Worm (Caenorhabditis elegans) whole organism, L4 larva: ENCODE data around the gene F09A5.2.
A peak's percentile ranks its signal among the peaks of the same experiment; 100 is the strongest.

Experiments
- R02D3.7 ChIP-seq: fragments of 150-350 bp; sonication (generic microtip); optimal IDR thresholded peaks from 3 replicates; lab custom pipeline; 2014; ENCODE audit warnings: missing biosample characterization, missing genetic modification characterization
- T20F7.1 ChIP-seq: fragments of 200-800 bp; sonication (Bioruptor generic); optimal IDR thresholded peaks from 2 replicates; lab custom pipeline; 2018; ENCODE audit warnings: mild to moderate bottlenecking, missing genetic modification characterization, missing compliant biosample characterization
- T26A8.4 ChIP-seq: fragments of 200-800 bp; sonication (Bioruptor generic); IDR thresholded peaks from 2 replicates; pipeline ENCODE4 v1.3.6; 2022; ENCODE audit warnings: missing genetic modification characterization, missing compliant biosample characterization
- aha-1 ChIP-seq: fragments of 150-350 bp; peaks from one replicate; lab custom pipeline; 2014; ENCODE audit warnings: missing biosample characterization, missing genetic modification characterization
- aly-2 ChIP-seq: sonication (generic microtip); optimal IDR thresholded peaks from 2 replicates; lab custom pipeline; 2018; ENCODE audit warnings: missing biosample characterization, missing genetic modification characterization
- ama-1 ChIP-seq: fragments of 150-350 bp; optimal IDR thresholded peaks from 2 replicates; lab custom pipeline; 2014; ENCODE audit warnings: inconsistent platforms, mixed read lengths
- attf-4 ChIP-seq: sonication (generic microtip); optimal IDR thresholded peaks from 3 replicates; lab custom pipeline; 2017; ENCODE audit warnings: missing biosample characterization, missing genetic modification characterization
- ceh-44 ChIP-seq: fragments of 200-800 bp; sonication (Bioruptor generic); IDR thresholded peaks from 2 replicates; pipeline ENCODE4 v1.3.6; 2022; ENCODE audit warnings: missing genetic modification reagents, missing genetic modification characterization, missing compliant biosample characterization
- daf-16 ChIP-seq, 3 experiments: sonication (generic microtip); optimal IDR thresholded peaks; 2 replicates each; lab custom pipeline; 2016 to 2017; ENCODE audit warnings: missing genetic modification characterization in 3 of 3, missing genetic modification reagents in 3 of 3, mild to moderate bottlenecking in 2 of 3, missing compliant biosample characterization in 2 of 3, missing biosample characterization in 1 of 3, moderate library complexity in 1 of 3
- daf-19 ChIP-seq: fragments of 200-800 bp; sonication (Bioruptor generic); conservative IDR thresholded peaks from 2 replicates; pipeline ENCODE4 v1.3.6; 2022; ENCODE audit warnings: missing genetic modification characterization, missing compliant biosample characterization
- daf-8 ChIP-seq: fragments of 200-800 bp; sonication (Bioruptor generic); IDR thresholded peaks from 2 replicates; pipeline ENCODE4 v1.3.6; 2022; ENCODE audit warnings: missing genetic modification characterization, missing compliant biosample characterization
- dmd-6 ChIP-seq: fragments of 200-800 bp; sonication (Bioruptor generic); IDR thresholded peaks from 2 replicates; pipeline ENCODE4 v1.3.6; 2022; ENCODE audit warnings: missing genetic modification reagents, missing genetic modification characterization, missing compliant biosample characterization
- dmd-8 ChIP-seq: fragments of 200-800 bp; sonication (Bioruptor generic); IDR thresholded peaks from 2 replicates; pipeline ENCODE4 v1.3.6; 2022; ENCODE audit warnings: missing genetic modification characterization, missing compliant biosample characterization
- dmd-9 ChIP-seq: fragments of 200-800 bp; sonication (Bioruptor generic); IDR thresholded peaks from 2 replicates; pipeline ENCODE4 v1.3.6; 2022; ENCODE audit warnings: missing genetic modification reagents, missing genetic modification characterization, missing compliant biosample characterization
- dpl-1 ChIP-seq: fragments of 150-350 bp; optimal IDR thresholded peaks from 2 replicates; lab custom pipeline; 2014; ENCODE audit warnings: missing biosample characterization, missing genetic modification reagents, missing genetic modification characterization
- duxl-1 ChIP-seq: sonication (generic microtip); optimal IDR thresholded peaks from 2 replicates; lab custom pipeline; 2016; ENCODE audit warnings: mild to moderate bottlenecking, missing genetic modification characterization, moderate library complexity, missing compliant biosample characterization; ENCODE audit not compliant: poor library complexity
- dve-1 ChIP-seq: sonication (generic microtip); optimal IDR thresholded peaks from 2 replicates; lab custom pipeline; 2017; ENCODE audit warnings: antibody characterized with exemption, mild to moderate bottlenecking, missing genetic modification characterization, missing compliant biosample characterization; ENCODE audit not compliant: insufficient read depth
- egl-43 ChIP-seq: fragments of 200-800 bp; sonication (Bioruptor generic); IDR thresholded peaks from 2 replicates; pipeline ENCODE4 v1.3.6; 2022; ENCODE audit warnings: missing genetic modification reagents, missing genetic modification characterization, missing compliant biosample characterization
- fkh-10 ChIP-seq: fragments of 150-350 bp; optimal IDR thresholded peaks from 2 replicates; lab custom pipeline; 2014; ENCODE audit warnings: missing biosample characterization, missing genetic modification reagents, missing genetic modification characterization
- gei-8 ChIP-seq: fragments of 200-800 bp; sonication (Bioruptor generic); optimal IDR thresholded peaks from 2 replicates; lab custom pipeline; 2018; ENCODE audit warnings: mild to moderate bottlenecking, missing genetic modification characterization, missing compliant biosample characterization
- hif-1 ChIP-seq, 2 experiments: sonication (generic microtip); optimal IDR thresholded peaks; 2 replicates each; lab custom pipeline; 2016 to 2017; ENCODE audit warnings: missing compliant biosample characterization in 2 of 2, missing genetic modification characterization in 2 of 2, missing genetic modification reagents in 2 of 2, missing genotype in 2 of 2, mild to moderate bottlenecking in 1 of 2
- hlh-30 ChIP-seq: sonication (generic microtip); optimal IDR thresholded peaks from 2 replicates; lab custom pipeline; 2017; ENCODE audit warnings: antibody characterized with exemption, mild to moderate bottlenecking, missing genetic modification characterization, missing compliant biosample characterization; ENCODE audit not compliant: insufficient read depth
- jun-1 ChIP-seq: fragments of 150-350 bp; optimal IDR thresholded peaks from 2 replicates; lab custom pipeline; 2014; ENCODE audit warnings: missing biosample characterization, missing genetic modification reagents, missing genetic modification characterization
- lin-13 ChIP-seq: fragments of 150-350 bp; optimal IDR thresholded peaks from 2 replicates; lab custom pipeline; 2014; ENCODE audit warnings: missing biosample characterization, missing genetic modification reagents, missing genetic modification characterization
- lin-15B ChIP-seq: fragments of 150-350 bp; sonication (generic microtip); optimal IDR thresholded peaks from 3 replicates; lab custom pipeline; 2014; ENCODE audit warnings: missing biosample characterization, missing genetic modification characterization
- lin-29 ChIP-seq: fragments of 200-800 bp; sonication (Bioruptor generic); IDR thresholded peaks from 2 replicates; pipeline ENCODE4 v1.3.6; 2022; ENCODE audit warnings: missing genetic modification reagents, missing genetic modification characterization, missing compliant biosample characterization
- lin-39 ChIP-seq: fragments of 150-350 bp; optimal IDR thresholded peaks from 2 replicates; lab custom pipeline; 2014; ENCODE audit warnings: missing biosample characterization, missing genetic modification reagents, missing genetic modification characterization
- lsy-2 ChIP-seq, 2 experiments: fragments of 150-350 bp in 1 of 2; sonication (generic microtip) in 1 of 2; optimal IDR thresholded peaks; 2 replicates each; lab custom pipeline; 2014 to 2017; ENCODE audit warnings: missing biosample characterization in 2 of 2, missing genetic modification characterization in 2 of 2
- mep-1 ChIP-seq: fragments of 150-350 bp; sonication (generic microtip); optimal IDR thresholded peaks from 3 replicates; lab custom pipeline; 2014; ENCODE audit warnings: missing biosample characterization, missing genetic modification characterization
- mes-2 ChIP-seq: sonication (generic microtip); optimal IDR thresholded peaks from 2 replicates; lab custom pipeline; 2016; ENCODE audit warnings: missing genotype, mild to moderate bottlenecking, missing genetic modification characterization, missing compliant biosample characterization; ENCODE audit not compliant: poor library complexity, severe bottlenecking
- mxl-2 ChIP-seq: fragments of 200-800 bp; sonication (Bioruptor generic); conservative IDR thresholded peaks from 2 replicates; pipeline ENCODE4 v1.3.6; 2022; ENCODE audit warnings: missing genetic modification reagents, missing genetic modification characterization, missing compliant biosample characterization
- nhr-10 ChIP-seq: fragments of 150-350 bp; optimal IDR thresholded peaks from 2 replicates; lab custom pipeline; 2014; ENCODE audit warnings: missing biosample characterization, missing genetic modification characterization
- nhr-11 ChIP-seq: fragments of 150-350 bp; optimal IDR thresholded peaks from 2 replicates; lab custom pipeline; 2014; ENCODE audit warnings: missing biosample characterization, missing genetic modification characterization
- nhr-111 ChIP-seq: fragments of 200-800 bp; sonication (Bioruptor generic); optimal IDR thresholded peaks from 2 replicates; lab custom pipeline; 2018; ENCODE audit warnings: mild to moderate bottlenecking, missing genetic modification characterization, missing compliant biosample characterization
- nhr-237 ChIP-seq: sonication (generic microtip); optimal IDR thresholded peaks from 2 replicates; lab custom pipeline; 2017; ENCODE audit warnings: missing biosample characterization, missing genetic modification characterization
- nhr-41 ChIP-seq: fragments of 200-800 bp; sonication (Bioruptor generic); IDR thresholded peaks from 2 replicates; pipeline ENCODE4 v1.3.6; 2022; ENCODE audit warnings: missing genetic modification reagents, missing genetic modification characterization, missing compliant biosample characterization
- nhr-48 ChIP-seq: sonication (generic microtip); optimal IDR thresholded peaks from 2 replicates; lab custom pipeline; 2016; ENCODE audit warnings: mild to moderate bottlenecking, missing genetic modification characterization, missing compliant biosample characterization
- nhr-6 ChIP-seq: fragments of 150-350 bp; optimal IDR thresholded peaks from 2 replicates; lab custom pipeline; 2014; ENCODE audit warnings: missing biosample characterization, missing genetic modification characterization
- pha-4 ChIP-seq, 2 experiments: fragments of 150-350 bp in 1 of 2; fragments of 200-800 bp in 1 of 2; sonication (Bioruptor generic) in 1 of 2; IDR thresholded peaks in 1 of 2; optimal IDR thresholded peaks in 1 of 2; 2 replicates each; pipeline versions ENCODE4 v1.3.6 to Lab custom; 2014 to 2022; ENCODE audit warnings: missing genetic modification characterization in 2 of 2, missing genetic modification reagents in 2 of 2, missing biosample characterization in 1 of 2, missing compliant biosample characterization in 1 of 2
- pqm-1 ChIP-seq: sonication (generic microtip); optimal IDR thresholded peaks from 2 replicates; lab custom pipeline; 2017; ENCODE audit warnings: missing biosample characterization, missing genetic modification characterization
- rbr-2 ChIP-seq: sonication (generic microtip); optimal IDR thresholded peaks from 2 replicates; lab custom pipeline; 2016; ENCODE audit warnings: missing genotype, missing genetic modification characterization, missing compliant biosample characterization
- saeg-2 ChIP-seq: fragments of 200-800 bp; sonication (Bioruptor generic); IDR thresholded peaks from 2 replicates; pipeline ENCODE4 v1.3.6; 2022; ENCODE audit warnings: missing genetic modification reagents, missing genetic modification characterization, missing compliant biosample characterization
- sdz-12 ChIP-seq: fragments of 200-800 bp; sonication (Bioruptor generic); optimal IDR thresholded peaks from 2 replicates; lab custom pipeline; 2018; ENCODE audit warnings: mild to moderate bottlenecking, missing genetic modification characterization, missing compliant biosample characterization
- set-16 ChIP-seq: fragments of 200-800 bp; sonication (Bioruptor generic); IDR thresholded peaks from 2 replicates; pipeline ENCODE4 v1.3.6; 2022; ENCODE audit warnings: missing genetic modification reagents, missing genetic modification characterization, missing compliant biosample characterization
- spr-1 ChIP-seq: sonication (generic microtip); optimal IDR thresholded peaks from 2 replicates; lab custom pipeline; 2016; ENCODE audit warnings: mild to moderate bottlenecking, missing genetic modification characterization, missing compliant biosample characterization
- ztf-11 ChIP-seq: fragments of 150-350 bp; optimal IDR thresholded peaks from 2 replicates; lab custom pipeline; 2014; ENCODE audit warnings: missing biosample characterization, missing genetic modification characterization
- ztf-7 ChIP-seq: fragments of 150-350 bp; optimal IDR thresholded peaks from 2 replicates; lab custom pipeline; 2014; ENCODE audit warnings: missing biosample characterization, missing genetic modification characterization

The F09A5.2 gene

DNA sequence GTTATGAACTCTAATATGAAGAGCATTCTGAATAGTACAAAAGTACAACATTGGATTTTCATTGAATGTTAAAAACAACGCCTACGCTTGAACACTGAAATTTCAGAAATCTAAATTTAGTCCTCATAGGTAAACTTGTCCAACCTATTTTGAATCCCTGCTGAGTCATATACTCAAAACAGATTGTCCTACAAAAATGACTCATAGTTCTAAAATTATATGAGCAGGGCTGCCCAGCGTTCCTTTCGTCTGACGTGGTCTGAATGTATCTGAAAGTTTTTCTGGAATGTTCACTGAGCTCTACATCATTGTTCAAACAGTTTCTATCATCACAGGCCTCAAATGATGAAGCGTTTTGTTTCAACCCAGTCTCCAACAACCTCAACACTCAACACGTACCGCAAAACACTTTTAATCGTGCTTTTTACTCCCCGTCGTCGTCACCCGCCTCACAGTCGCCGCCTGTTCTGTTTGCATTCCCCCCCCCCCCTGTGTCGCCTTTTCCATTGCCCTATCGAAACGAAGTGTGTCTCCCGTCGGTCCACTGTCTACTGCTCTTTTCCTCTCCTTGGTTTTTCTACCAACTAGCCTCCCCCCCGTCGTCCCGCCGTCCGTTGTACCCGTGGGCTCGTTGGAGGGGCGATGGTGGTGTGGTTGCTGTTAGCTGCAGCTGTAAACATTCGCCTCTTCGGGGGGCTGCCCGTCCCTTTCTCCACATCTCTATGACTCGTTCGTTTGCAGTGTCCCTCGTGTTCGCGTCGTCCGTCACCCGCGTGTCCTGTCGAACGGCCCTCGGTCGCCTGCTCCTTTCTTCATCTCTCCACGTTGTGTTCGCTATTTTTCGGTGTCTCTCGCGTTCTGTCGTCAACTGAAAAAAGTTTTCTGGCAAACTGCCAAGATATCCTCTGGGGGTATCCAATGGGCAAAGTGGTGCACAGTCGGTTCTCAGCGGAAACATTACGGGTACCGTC lies 9.1 kb downstream of the F09A5.2 start:
- TF ChIP-seq ztf-11 (tag; lab: Kevin White, UChicago) (no peak), aly-2 (tag; lab: Kevin White, UChicago) (no peak), jun-1 (tag; lab: Kevin White, UChicago) (peak; percentile 74), T26A8.4 (GFP tag; lab: Robert Waterston, UW) (peak; percentile 47; the same call in 1 of the 2 replicates), sdz-12 (GFP tag; lab: Kevin White, UChicago) (no peak), egl-43 (peak; percentile 79; the same call in 1 of the 2 replicates), lin-39 (tag; lab: Kevin White, UChicago) (no peak), nhr-48 (peak; percentile 51), lin-13 (GFP tag; lab: Kevin White, UChicago) (no peak), R02D3.7 (no peak), mes-2 (tag; lab: Kevin White, UChicago) (peak; percentile 49), daf-19 (GFP tag; lab: Robert Waterston, UW) (no peak), hlh-30 (peak; percentile 94), nhr-11 (tag; lab: Kevin White, UChicago) (peak; percentile 87), aha-1 (peak; percentile 97), hif-1 (tag; optimal IDR thresholded peaks at IDR 0.05; lab: Kevin White, UChicago) (peak in 1 of 2 experiments; percentile 13), daf-16 (GFP tag; optimal IDR thresholded peaks at IDR 0.05; lab: Kevin White, UChicago) (peak; percentile 18 to 67), daf-16 (tag; optimal IDR thresholded peaks at IDR 0.05; lab: Kevin White, UChicago) (peak; percentile 77), mep-1 (tag; lab: Kevin White, UChicago) (peak; percentile 82), pqm-1 (tag; lab: Kevin White, UChicago) (peak; percentile 33), gei-8 (GFP tag; lab: Kevin White, UChicago) (no peak), duxl-1 (tag; lab: Kevin White, UChicago) (peak; percentile 26), nhr-10 (tag; lab: Kevin White, UChicago) (peak; percentile 76), dmd-9 (GFP tag; lab: Robert Waterston, UW) (no peak), ztf-7 (tag; lab: Kevin White, UChicago) (peak; percentile 17), lsy-2 (tag; optimal IDR thresholded peaks at IDR 0.05; lab: Kevin White, UChicago) (peak; percentile 62 to 76), saeg-2 (GFP tag; lab: Robert Waterston, UW) (0 out of 2 replicates have a peak, but pooled peaks have one; percentile 18), fkh-10 (GFP tag; lab: Kevin White, UChicago) (peak; percentile 47), pha-4 (GFP tag; IDR thresholded peaks at IDR 0.05; lab: Robert Waterston, UW) (peak; percentile 84; the same call in 1 of the 2 replicates), pha-4 (tag; optimal IDR thresholded peaks at IDR 0.05; lab: Kevin White, UChicago) (peak; percentile 17), T20F7.1 (GFP tag; lab: Kevin White, UChicago) (peak; percentile 6), dve-1 (peak; percentile 66), lin-29 (no peak), nhr-6 (tag; lab: Kevin White, UChicago) (peak; percentile 40), attf-4 (tag; lab: Kevin White, UChicago) (no peak), dmd-6 (peak; percentile 65), mxl-2 (0 out of 2 replicates have a peak, but pooled peaks have one; percentile 39), spr-1 (tag; lab: Kevin White, UChicago) (no peak), ama-1 (lab: Kevin White, UChicago) (peak; percentile 67), ceh-44 (no peak), nhr-237 (no peak), daf-8 (no peak), set-16 (GFP tag; lab: Robert Waterston, UW) (peak; percentile 97), lin-15B (tag; lab: Kevin White, UChicago) (no peak), nhr-41 (no peak), nhr-111 (GFP tag; lab: Kevin White, UChicago) (peak; percentile 23), dmd-8 (GFP tag; lab: Robert Waterston, UW) (0 out of 2 replicates have a peak, but pooled peaks have one; percentile 41), rbr-2 (tag; lab: Kevin White, UChicago) (peak; percentile 84), dpl-1 (peak; percentile 28)
